Fruit fly (Drosophila melanogaster): ENCODE measurements around the gene CG8086.
A peak's percentile ranks its signal among the peaks of the same experiment; 100 is the strongest.

The CG8086 gene

DNA sequence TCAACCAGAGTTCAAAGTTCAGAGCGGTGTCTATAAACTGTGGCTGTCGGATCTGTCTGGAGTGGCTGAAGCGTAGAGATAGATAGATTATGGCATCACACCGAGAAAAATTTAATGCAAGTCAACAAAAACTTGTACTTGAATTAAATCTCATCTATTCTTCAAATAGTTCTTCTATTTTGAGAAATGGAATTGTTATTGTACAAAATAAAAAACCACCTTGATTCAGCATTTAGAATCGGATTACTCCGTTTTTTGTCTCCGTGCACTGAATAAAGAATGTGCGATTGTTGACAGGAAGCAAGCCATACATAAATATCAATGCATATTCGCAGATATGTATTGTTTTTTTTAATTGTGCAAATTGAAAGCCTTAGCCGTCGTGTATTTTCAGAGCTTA is 27.7 kb downstream of the CG8086 start (continued):
- TF ChIP-seq CG1603 (tag; optimal IDR thresholded peaks at IDR 0.05), result peak; percentile 13
- no peak for TF ChIP-seq toy (GFP tag; IDR thresholded peaks at IDR 0.05)
- no peak for TF ChIP-seq CG31388 (GFP tag; optimal IDR thresholded peaks at IDR 0.05)
- TF ChIP-seq CG16863 (GFP tag; optimal IDR thresholded peaks at IDR 0.05), result no peak
- TF ChIP-seq CG9215 (GFP tag; IDR thresholded peaks at IDR 0.05), result no peak
- no peak for TF ChIP-seq ind (GFP tag; optimal IDR thresholded peaks at IDR 0.05)
- TF ChIP-seq wdn (GFP tag; IDR thresholded peaks at IDR 0.05), result peak; percentile 36; the same call in 1 of the 2 replicates
- no peak for TF ChIP-seq CG2199 (GFP tag; IDR thresholded peaks at IDR 0.05)
- TF ChIP-seq CG7745 (tag; optimal IDR thresholded peaks at IDR 0.05), result no peak
- no peak for TF ChIP-seq CG9797 (GFP tag; optimal IDR thresholded peaks at IDR 0.05)
- no peak for TF ChIP-seq seq (GFP tag; IDR thresholded peaks at IDR 0.05)
- TF ChIP-seq CG17328 (GFP tag; IDR thresholded peaks at IDR 0.05), result peak; percentile 62; the same call in 1 of the 2 replicates
- no peak for TF ChIP-seq gcm2 (GFP tag; optimal IDR thresholded peaks at IDR 0.05)
- TF ChIP-seq fd102C (GFP tag; optimal IDR thresholded peaks at IDR 0.05), result no peak
- no peak for TF ChIP-seq CG11504 (tag; optimal IDR thresholded peaks at IDR 0.05)
- peak; percentile 33; the same call in 1 of the 3 replicates for TF ChIP-seq CG7357 (GFP tag; IDR thresholded peaks at IDR 0.05)
- no peak for TF ChIP-seq CHES-1-like (GFP tag; optimal IDR thresholded peaks at IDR 0.05)
- peak; percentile 52; the same call in 1 of the 2 replicates for TF ChIP-seq lmd (GFP tag; IDR thresholded peaks at IDR 0.05)
- no peak for TF ChIP-seq Sin3A (optimal IDR thresholded peaks at IDR 0.05)
- no peak for TF ChIP-seq CG14710 (tag; optimal IDR thresholded peaks at IDR 0.05)
- no peak for TF ChIP-seq Chrac-16 (GFP tag; optimal IDR thresholded peaks at IDR 0.05)
- peak; percentile 70 for TF ChIP-seq row (GFP tag; IDR thresholded peaks at IDR 0.05)
- TF ChIP-seq hkb (optimal IDR thresholded peaks at IDR 0.05), result no peak
- TF ChIP-seq hkb (GFP tag; IDR thresholded peaks at IDR 0.05), result peak; percentile 50; the same call in 1 of the 2 replicates
- no peak for TF ChIP-seq p53 (GFP tag; optimal IDR thresholded peaks at IDR 0.05)
- TF ChIP-seq CG1792 (GFP tag; optimal IDR thresholded peaks at IDR 0.05), result no peak
- no peak for TF ChIP-seq B-H2 (GFP tag; optimal IDR thresholded peaks at IDR 0.05)
- TF ChIP-seq CG10321 (GFP tag; IDR thresholded peaks at IDR 0.05), result no peak
- TF ChIP-seq mirr (GFP tag; optimal IDR thresholded peaks at IDR 0.05), result no peak
- no peak for TF ChIP-seq caup (GFP tag; optimal IDR thresholded peaks at IDR 0.05; ENCODE audit: severe bottlenecking)
- no peak for TF ChIP-seq CG3065 (GFP tag; optimal IDR thresholded peaks at IDR 0.05)
- TF ChIP-seq nau (GFP tag; optimal IDR thresholded peaks at IDR 0.05), result no peak
- TF ChIP-seq pnt (GFP tag; optimal IDR thresholded peaks at IDR 0.05), result peak; percentile 14
- TF ChIP-seq chn (GFP tag; optimal IDR thresholded peaks at IDR 0.05), result peak; percentile 14
- TF ChIP-seq abd-A (tag; optimal IDR thresholded peaks at IDR 0.05), result no peak
- no peak for TF ChIP-seq CG7987 (GFP tag; optimal IDR thresholded peaks at IDR 0.05)
- TF ChIP-seq pan (optimal IDR thresholded peaks at IDR 0.05), result no peak
- TF ChIP-seq pan (GFP tag; optimal IDR thresholded peaks at IDR 0.05 in 1 of 2, IDR thresholded peaks at IDR 0.05 in 1 of 2), result peak in 1 of 2 experiments; percentile 69
- TF ChIP-seq CG17385 (GFP tag; optimal IDR thresholded peaks at IDR 0.05), result no peak
- 0 out of 2 replicates have a peak, but pooled peaks have one; percentile 10 for TF ChIP-seq CG14441 (GFP tag; IDR thresholded peaks at IDR 0.05)
- TF ChIP-seq CG13123 (GFP tag; optimal IDR thresholded peaks at IDR 0.05), result no peak
- TF ChIP-seq CG8089 (GFP tag; optimal IDR thresholded peaks at IDR 0.05), result no peak
- no peak for TF ChIP-seq CG9817 (tag; optimal IDR thresholded peaks at IDR 0.05)
- no peak for TF ChIP-seq CG31224 (GFP tag; IDR thresholded peaks at IDR 0.05)
- no peak for TF ChIP-seq vnd (GFP tag; IDR thresholded peaks at IDR 0.05; ENCODE audit: partially characterized antibody)
- TF ChIP-seq tap (tag; optimal IDR thresholded peaks at IDR 0.05), result no peak
- TF ChIP-seq eve (GFP tag; optimal IDR thresholded peaks at IDR 0.05), result no peak
- TF ChIP-seq Rfx (GFP tag; IDR thresholded peaks at IDR 0.05), result peak; percentile 53
- no peak for TF ChIP-seq CG15269 (tag; optimal IDR thresholded peaks at IDR 0.05)
- no peak for TF ChIP-seq CG2889 (GFP tag; IDR thresholded peaks at IDR 0.05)
- TF ChIP-seq Dfd (GFP tag; optimal IDR thresholded peaks at IDR 0.05), result no peak
- TF ChIP-seq Kr (GFP tag; optimal IDR thresholded peaks at IDR 0.05), result no peak
- no peak for TF ChIP-seq CG6791 (GFP tag; IDR thresholded peaks at IDR 0.05; ENCODE audit: partially characterized antibody)

All from whole organism, embryonic.